Worm (Caenorhabditis elegans) whole organism, L1 larva: Measurements from ENCODE around the gene C34D10.5.
A peak's percentile ranks its signal among the peaks of the same experiment; 100 is the strongest.

Source experiments
- C16A3.4 ChIP-seq: fragments of 150-350 bp; optimal IDR thresholded peaks from 2 replicates; lab custom pipeline; 2014; ENCODE audit warnings: missing biosample characterization, missing genetic modification characterization
- F16B12.6 ChIP-seq: fragments of 150-350 bp; optimal IDR thresholded peaks from 2 replicates; lab custom pipeline; 2014; ENCODE audit warnings: missing biosample characterization, missing genetic modification characterization
- Y116A8C.19 ChIP-seq: sonication (generic microtip); optimal IDR thresholded peaks from 2 replicates; lab custom pipeline; 2016; ENCODE audit warnings: missing compliant biosample characterization, missing genetic modification characterization, borderline replicate concordance
- aha-1 ChIP-seq: fragments of 150-350 bp; optimal IDR thresholded peaks from 2 replicates; lab custom pipeline; 2014; ENCODE audit warnings: missing biosample characterization, missing genetic modification characterization
- ama-1 ChIP-seq: fragments of 150-350 bp; optimal IDR thresholded peaks from 2 replicates; lab custom pipeline; 2014
- blmp-1 ChIP-seq: fragments of 150-350 bp; optimal IDR thresholded peaks from 2 replicates; lab custom pipeline; 2014; ENCODE audit warnings: missing biosample characterization, missing genetic modification characterization
- ceh-82 ChIP-seq, 3 experiments: fragments of 150-350 bp in 1 of 3; sonication (generic microtip) in 2 of 3; optimal IDR thresholded peaks; 2 replicates each; lab custom pipeline; 2014 to 2017; ENCODE audit warnings: missing biosample characterization in 3 of 3, missing genetic modification characterization in 3 of 3
- ceh-88 ChIP-seq: fragments of 200-800 bp; sonication (Bioruptor generic); IDR thresholded peaks from 2 replicates; pipeline ENCODE4 v1.3.6; 2022; ENCODE audit warnings: missing genetic modification characterization, missing compliant biosample characterization
- dpl-1 ChIP-seq, 3 experiments: fragments of 150-350 bp in 2 of 3; sonication (generic microtip) in 1 of 3; optimal IDR thresholded peaks; 2 replicates each; lab custom pipeline; 2014 to 2017; ENCODE audit warnings: missing biosample characterization in 3 of 3, missing genetic modification characterization in 3 of 3, missing genetic modification reagents in 3 of 3
- dsc-1 ChIP-seq: sonication (generic microtip); optimal IDR thresholded peaks from 2 replicates; lab custom pipeline; 2016; ENCODE audit warnings: mild to moderate bottlenecking, missing genetic modification characterization, missing compliant biosample characterization
- efl-1 ChIP-seq, 4 experiments: fragments of 150-350 bp; optimal IDR thresholded peaks in 3 of 4; peaks in 1 of 4; 1 replicate in 1 of 4; 2 replicates in 3 of 4; lab custom pipeline; 2014; ENCODE audit warnings: missing biosample characterization in 2 of 4, missing genetic modification characterization in 2 of 4, missing genetic modification reagents in 2 of 4
- efl-3 ChIP-seq: fragments of 200-800 bp; sonication (Bioruptor generic); optimal IDR thresholded peaks from 2 replicates; lab custom pipeline; 2018; ENCODE audit warnings: mild to moderate bottlenecking, missing genetic modification characterization, missing compliant biosample characterization
- egl-13 ChIP-seq: sonication (generic microtip); optimal IDR thresholded peaks from 2 replicates; lab custom pipeline; 2016; ENCODE audit warnings: missing genotype, missing genetic modification reagents, missing genetic modification characterization, missing compliant biosample characterization
- egl-27 ChIP-seq, 2 experiments: fragments of 150-350 bp in 1 of 2; sonication (generic microtip); optimal IDR thresholded peaks; 3 replicates each; lab custom pipeline; 2017 to 2018; ENCODE audit warnings: missing biosample characterization in 2 of 2, missing genetic modification characterization in 2 of 2, missing genetic modification reagents in 2 of 2
- fkh-10 ChIP-seq: sonication (generic microtip); optimal IDR thresholded peaks from 2 replicates; lab custom pipeline; 2017; ENCODE audit warnings: missing biosample characterization, missing genetic modification reagents, missing genetic modification characterization
- fkh-8 ChIP-seq: sonication (generic microtip); optimal IDR thresholded peaks from 2 replicates; lab custom pipeline; 2016; ENCODE audit warnings: mild to moderate bottlenecking, missing genetic modification characterization, missing compliant biosample characterization
- fos-1 ChIP-seq: fragments of 150-350 bp; optimal IDR thresholded peaks from 2 replicates; lab custom pipeline; 2014; ENCODE audit warnings: missing biosample characterization, missing genetic modification characterization
- grh-1 ChIP-seq: fragments of 200-800 bp; sonication (Bioruptor generic); IDR thresholded peaks from 2 replicates; pipeline ENCODE4 v1.3.6; 2022; ENCODE audit warnings: missing genetic modification reagents, missing genetic modification characterization, missing compliant biosample characterization
- irx-1 ChIP-seq: sonication (generic microtip); optimal IDR thresholded peaks from 2 replicates; lab custom pipeline; 2016; ENCODE audit warnings: missing genetic modification characterization, missing compliant biosample characterization
- isw-1 ChIP-seq: fragments of 200-800 bp; sonication (Bioruptor generic); IDR thresholded peaks from 2 replicates; pipeline ENCODE4 v1.3.6; 2022; ENCODE audit warnings: missing genetic modification characterization, missing compliant biosample characterization
- lin-13 ChIP-seq: fragments of 150-350 bp; optimal IDR thresholded peaks from 2 replicates; lab custom pipeline; 2014; ENCODE audit warnings: missing biosample characterization, missing genetic modification reagents, missing genetic modification characterization
- lin-14 ChIP-seq: fragments of 200-800 bp; sonication (Bioruptor generic); optimal IDR thresholded peaks from 2 replicates; lab custom pipeline; 2018; ENCODE audit warnings: mild to moderate bottlenecking, missing genetic modification characterization, moderate library complexity, missing compliant biosample characterization
- lsy-2 ChIP-seq, 2 experiments: fragments of 150-350 bp; optimal IDR thresholded peaks; 2 replicates each; lab custom pipeline; 2014; ENCODE audit warnings: missing biosample characterization in 2 of 2, missing genetic modification characterization in 2 of 2
- mdl-1 ChIP-seq, 2 experiments: fragments of 150-350 bp; optimal IDR thresholded peaks; 2 replicates each; lab custom pipeline; 2014 to 2017; ENCODE audit warnings: missing biosample characterization in 2 of 2, missing genetic modification characterization in 2 of 2, inconsistent platforms in 1 of 2
- mef-2 ChIP-seq: fragments of 150-350 bp; optimal IDR thresholded peaks from 2 replicates; lab custom pipeline; 2014; ENCODE audit warnings: missing biosample characterization, missing genetic modification characterization
- mep-1 ChIP-seq: fragments of 150-350 bp; optimal IDR thresholded peaks from 2 replicates; lab custom pipeline; 2014; ENCODE audit warnings: missing biosample characterization, missing genetic modification characterization
- nhr-11 ChIP-seq: fragments of 150-350 bp; optimal IDR thresholded peaks from 2 replicates; lab custom pipeline; 2014; ENCODE audit warnings: missing biosample characterization, missing genetic modification characterization
- nhr-20 ChIP-seq: sonication (generic microtip); optimal IDR thresholded peaks from 2 replicates; lab custom pipeline; 2016; ENCODE audit warnings: mild to moderate bottlenecking, missing genetic modification characterization, missing compliant biosample characterization
- nhr-28 ChIP-seq: fragments of 150-350 bp; optimal IDR thresholded peaks from 2 replicates; lab custom pipeline; 2014; ENCODE audit warnings: missing biosample characterization, missing genetic modification characterization
- nhr-47 ChIP-seq: sonication (generic microtip); optimal IDR thresholded peaks from 2 replicates; lab custom pipeline; 2016; ENCODE audit warnings: mild to moderate bottlenecking, missing genetic modification characterization, moderate library complexity, missing compliant biosample characterization
- nhr-71 ChIP-seq: sonication (generic microtip); optimal IDR thresholded peaks from 2 replicates; lab custom pipeline; 2016; ENCODE audit warnings: mild to moderate bottlenecking, missing genetic modification characterization, moderate library complexity, missing compliant biosample characterization
- nhr-77 ChIP-seq: fragments of 150-350 bp; optimal IDR thresholded peaks from 2 replicates; lab custom pipeline; 2014; ENCODE audit warnings: missing biosample characterization, missing genetic modification characterization
- nhr-85 ChIP-seq: sonication (generic microtip); peaks from one replicate; lab custom pipeline; 2016; ENCODE audit warnings: missing genetic modification characterization, inconsistent platforms, missing compliant biosample characterization
- nhr-90 ChIP-seq: sonication (generic microtip); optimal IDR thresholded peaks from 2 replicates; lab custom pipeline; 2016; ENCODE audit warnings: mild to moderate bottlenecking, missing genetic modification characterization, missing compliant biosample characterization; ENCODE audit not compliant: poor library complexity
- pqm-1 ChIP-seq: sonication (generic microtip); optimal IDR thresholded peaks from 3 replicates; lab custom pipeline; 2017; ENCODE audit warnings: missing biosample characterization, missing genetic modification characterization
- rnt-1 ChIP-seq: sonication (generic microtip); optimal IDR thresholded peaks from 2 replicates; lab custom pipeline; 2016; ENCODE audit warnings: mild to moderate bottlenecking, missing genetic modification characterization, moderate library complexity, missing compliant biosample characterization
- snpc-4 ChIP-seq: fragments of 150-350 bp; optimal IDR thresholded peaks from 2 replicates; lab custom pipeline; 2014; ENCODE audit warnings: missing biosample characterization, missing genetic modification characterization
- snu-23 ChIP-seq: sonication (generic microtip); optimal IDR thresholded peaks from 2 replicates; lab custom pipeline; 2016; ENCODE audit warnings: missing genetic modification characterization, missing compliant biosample characterization
- sup-37 ChIP-seq: fragments of 200-800 bp; sonication (Bioruptor generic); optimal IDR thresholded peaks from 2 replicates; lab custom pipeline; 2018; ENCODE audit warnings: mild to moderate bottlenecking, missing genetic modification characterization, missing compliant biosample characterization
- swsn-7 ChIP-seq: sonication (generic microtip); optimal IDR thresholded peaks from 2 replicates; lab custom pipeline; 2016; ENCODE audit warnings: missing genetic modification characterization, missing compliant biosample characterization
- tlp-1 ChIP-seq: fragments of 150-350 bp; optimal IDR thresholded peaks from 2 replicates; lab custom pipeline; 2014; ENCODE audit warnings: missing biosample characterization, missing genetic modification characterization
- unc-130 ChIP-seq: fragments of 150-350 bp; optimal IDR thresholded peaks from 2 replicates; lab custom pipeline; 2017; ENCODE audit warnings: missing biosample characterization, missing genetic modification characterization, inconsistent platforms
- unc-86 ChIP-seq: sonication (generic microtip); optimal IDR thresholded peaks from 2 replicates; lab custom pipeline; 2016; ENCODE audit warnings: missing genetic modification characterization, missing compliant biosample characterization
- unc-98 ChIP-seq: fragments of 200-800 bp; sonication (Bioruptor generic); IDR thresholded peaks from 2 replicates; pipeline ENCODE4 v1.3.6; 2022; ENCODE audit warnings: missing genetic modification characterization, missing compliant biosample characterization
- zag-1 ChIP-seq: fragments of 150-350 bp; optimal IDR thresholded peaks from 2 replicates; lab custom pipeline; 2014; ENCODE audit warnings: missing biosample characterization, missing genetic modification characterization
- zip-4 ChIP-seq: fragments of 200-800 bp; sonication (Bioruptor generic); optimal IDR thresholded peaks from 2 replicates; lab custom pipeline; 2018; ENCODE audit warnings: mild to moderate bottlenecking, missing genetic modification characterization, moderate library complexity, missing compliant biosample characterization
- ztf-11 ChIP-seq, 2 experiments: sonication (generic microtip); optimal IDR thresholded peaks; 2 replicates each; lab custom pipeline; 2016 to 2017; ENCODE audit warnings: missing genetic modification characterization in 2 of 2, missing biosample characterization in 1 of 2, missing compliant biosample characterization in 1 of 2
- ztf-4 ChIP-seq: fragments of 150-350 bp; optimal IDR thresholded peaks from 2 replicates; lab custom pipeline; 2014; ENCODE audit warnings: missing biosample characterization, missing genetic modification characterization

Gene C34D10.5

DNA sequence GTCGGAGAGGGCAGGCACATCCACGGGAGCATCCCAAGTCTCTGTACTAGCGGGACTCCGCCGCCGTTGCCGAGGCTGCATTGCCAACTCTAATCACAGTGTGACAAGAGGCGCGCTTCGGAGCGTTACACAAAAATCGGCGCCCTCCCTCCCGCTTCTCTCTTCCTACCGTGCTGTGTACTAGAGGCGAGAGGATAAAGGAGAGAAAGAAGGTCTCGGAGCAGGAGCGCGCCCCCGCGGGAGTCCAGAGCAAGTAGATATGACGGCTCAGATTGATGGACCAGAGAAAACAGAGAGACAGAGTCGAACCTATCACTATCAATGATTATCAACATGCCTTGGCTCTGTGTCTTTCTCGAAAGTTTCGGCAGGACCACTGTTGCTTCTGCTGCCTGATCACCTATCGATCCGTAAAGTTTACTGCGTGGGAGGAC is 35.2 kb downstream of the C34D10.5 start (continued):
- no peak for TF ChIP-seq zag-1 (tag; lab: Kevin White, UChicago)
- no peak for TF ChIP-seq ceh-82 (tag; optimal IDR thresholded peaks at IDR 0.05; lab: Kevin White, UChicago)
- TF ChIP-seq blmp-1: no peak
- TF ChIP-seq pqm-1: no peak
- no peak for TF ChIP-seq tlp-1 (tag; lab: Kevin White, UChicago)
- no peak for TF ChIP-seq fkh-8 (tag; lab: Kevin White, UChicago)
- TF ChIP-seq lin-13 (GFP tag; lab: Kevin White, UChicago): no peak
- TF ChIP-seq, all 84 proteins: peak for 13

DNA sequence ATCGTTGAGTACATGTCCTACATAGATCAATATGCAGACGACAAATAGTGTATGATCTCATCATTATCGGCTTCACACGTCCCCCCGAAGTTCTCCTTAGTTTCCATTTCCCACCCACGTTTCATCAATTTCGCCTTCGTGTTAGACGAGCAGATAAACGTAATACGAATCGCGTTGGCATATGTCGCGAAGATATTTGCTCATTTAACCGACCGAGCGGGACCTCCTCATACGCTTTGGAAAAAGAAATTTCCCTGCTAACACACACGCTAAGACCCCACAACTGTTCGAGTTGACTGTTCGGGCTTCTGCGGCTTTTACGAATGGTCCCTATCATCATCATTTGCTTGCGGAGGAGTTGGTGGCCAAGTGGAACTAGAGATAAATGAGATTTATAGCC is 36.7 kb downstream of the C34D10.5 start:
- TF ChIP-seq rnt-1 (tag; lab: Kevin White, UChicago) (no peak), lin-14 (GFP tag; lab: Kevin White, UChicago) (peak; percentile 26), snpc-4 (tag; lab: Kevin White, UChicago) (no peak), ceh-88 (GFP tag; lab: Robert Waterston, UW) (no peak), ztf-4 (no peak), egl-13 (tag; lab: Kevin White, UChicago) (no peak), mef-2 (tag; lab: Kevin White, UChicago) (no peak), swsn-7 (tag; lab: Kevin White, UChicago) (no peak)

DNA sequence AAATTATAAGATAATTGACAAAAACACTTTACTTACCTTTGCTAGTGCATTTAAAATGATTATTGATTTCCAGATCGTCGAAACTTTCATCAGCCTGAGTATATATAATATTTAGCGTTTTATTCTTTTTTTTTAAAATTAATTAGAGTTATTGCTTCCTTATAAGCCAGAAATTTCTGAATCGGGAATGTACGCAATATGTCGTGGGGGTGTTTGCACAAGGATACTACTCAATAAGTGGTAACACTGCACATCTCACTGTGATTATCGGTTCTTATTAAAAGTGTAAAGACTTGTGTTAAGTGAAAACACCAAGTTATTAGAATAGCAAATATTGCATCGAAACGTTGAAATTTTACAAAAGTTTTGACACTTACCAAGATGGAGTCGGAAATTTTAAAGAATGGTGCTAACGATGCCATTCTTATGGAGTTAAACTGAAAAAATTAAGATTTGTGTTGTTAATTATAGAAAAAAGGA is 40.0 kb downstream of the C34D10.5 start, which contains the start of gene dim-1:
TSS of gene dim-1 (minus strand) at position 430 of the 480 bp plus-strand sequence.
- TF ChIP-seq zip-4 (GFP tag; lab: Kevin White, UChicago) (no peak), nhr-90 (tag; lab: Kevin White, UChicago) (no peak), blmp-1 (peak; percentile 22), efl-1 (optimal IDR thresholded peaks at IDR 0.05; lab: Kevin White, UChicago) (no peak), efl-1 (GFP tag; optimal IDR thresholded peaks at IDR 0.05 in 1 of 2; lab: Kevin White, UChicago) (peak; percentile 14 to 74), egl-27 (tag; optimal IDR thresholded peaks at IDR 0.05; lab: Kevin White, UChicago) (no peak), nhr-71 (tag; lab: Kevin White, UChicago) (peak; percentile 7), C16A3.4 (tag; lab: Kevin White, UChicago) (no peak), rnt-1 (tag; lab: Kevin White, UChicago) (no peak), dsc-1 (tag; lab: Kevin White, UChicago) (peak; percentile 15), nhr-85 (tag; lab: Kevin White, UChicago) (no peak), fkh-10 (GFP tag; lab: Kevin White, UChicago) (no peak), isw-1 (GFP tag; lab: Robert Waterston, UW) (no peak), tlp-1 (tag; lab: Kevin White, UChicago) (no peak), nhr-47 (tag; lab: Kevin White, UChicago) (no peak), pqm-1 (no peak), snu-23 (GFP tag; lab: Kevin White, UChicago) (peak; percentile 26), mep-1 (tag; lab: Kevin White, UChicago) (peak; percentile 34), nhr-11 (tag; lab: Kevin White, UChicago) (no peak), sup-37 (no peak), nhr-77 (tag; lab: Kevin White, UChicago) (no peak), unc-86 (no peak), unc-130 (no peak), unc-98 (no peak), fos-1 (tag; lab: Kevin White, UChicago) (no peak), snpc-4 (tag; lab: Kevin White, UChicago) (no peak), irx-1 (tag; lab: Kevin White, UChicago) (no peak), efl-3 (GFP tag; lab: Kevin White, UChicago) (no peak), nhr-28 (tag; lab: Kevin White, UChicago) (no peak), Y116A8C.19 (no peak), ama-1 (no peak), ceh-88 (GFP tag; lab: Robert Waterston, UW) (no peak), grh-1 (GFP tag; lab: Robert Waterston, UW) (no peak), mef-2 (tag; lab: Kevin White, UChicago) (no peak), ztf-11 (tag; optimal IDR thresholded peaks at IDR 0.05; lab: Kevin White, UChicago) (no peak), dpl-1 (GFP tag; optimal IDR thresholded peaks at IDR 0.05; lab: Kevin White, UChicago) (peak in 1 of 3 experiments; percentile 7), nhr-20 (no peak), mdl-1 (tag; optimal IDR thresholded peaks at IDR 0.05; lab: Kevin White, UChicago) (no peak), lin-14 (GFP tag; lab: Kevin White, UChicago) (no peak), lsy-2 (tag; optimal IDR thresholded peaks at IDR 0.05; lab: Kevin White, UChicago) (peak in 1 of 2 experiments; percentile 5), F16B12.6 (tag; lab: Kevin White, UChicago) (peak; percentile 81), aha-1 (tag; lab: Kevin White, UChicago) (no peak)
